Fruit fly (Drosophila melanogaster) whole organism, embryonic: ENCODE results near the gene SMC1.

Experiments
- CG11247 ChIP-seq: fragments of 200-800 bp; sonication (Bioruptor generic); IDR thresholded peaks from 2 replicates; pipeline ENCODE4 v1.3.6; 2022; ENCODE audit warnings: missing biosample characterization, missing genetic modification characterization
- CG15011 ChIP-seq: fragments of 200-800 bp; sonication (Bioruptor generic); optimal IDR thresholded peaks from 3 replicates; lab custom pipeline; 2018; ENCODE audit warnings: missing biosample characterization, mild to moderate bottlenecking, missing genetic modification characterization
- CG8388 ChIP-seq: fragments of 200-800 bp; sonication (Bioruptor generic); optimal IDR thresholded peaks from 2 replicates; lab custom pipeline; 2019; ENCODE audit warnings: missing biosample characterization, mild to moderate bottlenecking, missing genetic modification characterization, moderate library complexity
- CG9437 ChIP-seq: fragments of 200-800 bp; sonication (Bioruptor generic); optimal IDR thresholded peaks from 2 replicates; lab custom pipeline; 2018; ENCODE audit warnings: missing biosample characterization, mild to moderate bottlenecking, missing genetic modification characterization
- Six4 ChIP-seq: fragments of 200-800 bp; sonication (Bioruptor generic); optimal IDR thresholded peaks from 2 replicates; lab custom pipeline; 2016; ENCODE audit warnings: missing biosample characterization, missing genetic modification characterization

- TF ChIP-seq CG11247 (GFP tag; lab: Robert Waterston, UW), result peak; percentile 53
- no peak for TF ChIP-seq CG15011 (GFP tag; lab: Kevin White, UChicago)
- peak; percentile 67 for TF ChIP-seq CG9437
- TF ChIP-seq CG8388 (GFP tag; lab: Kevin White, UChicago), result peak; percentile 66
- TF ChIP-seq Six4 (GFP tag; lab: Kevin White, UChicago), result peak; percentile 49
Observed at dm6 chr3R:24037538-24038265, 20.4 kb upstream of the SMC1 start, which contains the start of gene spas.
